Worm (Caenorhabditis elegans) whole organism, L2 larva: Measurements from ENCODE around the gene R03D7.15.

Experiments
- C34F6.9 ChIP-seq: fragments of 150-350 bp; optimal IDR thresholded peaks from 2 replicates; lab custom pipeline; 2014; ENCODE audit warnings: missing biosample characterization, missing genetic modification characterization
- F13H6.1 ChIP-seq: sonication (generic microtip); optimal IDR thresholded peaks from 2 replicates; lab custom pipeline; 2016; ENCODE audit warnings: missing genetic modification characterization, missing compliant biosample characterization
- R02D3.7 ChIP-seq: fragments of 150-350 bp; optimal IDR thresholded peaks from 2 replicates; lab custom pipeline; 2014; ENCODE audit warnings: missing biosample characterization, missing genetic modification characterization
- Y55F3AM.14 ChIP-seq: fragments of 200-800 bp; sonication (Bioruptor generic); optimal IDR thresholded peaks from 2 replicates; lab custom pipeline; 2018; ENCODE audit warnings: mild to moderate bottlenecking, missing genetic modification characterization, missing compliant biosample characterization
- ZK546.5 ChIP-seq: sonication (generic microtip); optimal IDR thresholded peaks from 2 replicates; lab custom pipeline; 2017; ENCODE audit warnings: missing biosample characterization, missing genetic modification characterization
- alr-1 ChIP-seq: fragments of 150-350 bp; optimal IDR thresholded peaks from 2 replicates; lab custom pipeline; 2014; ENCODE audit warnings: missing biosample characterization, missing genetic modification characterization
- aly-2 ChIP-seq: fragments of 150-350 bp; optimal IDR thresholded peaks from 2 replicates; lab custom pipeline; 2014; ENCODE audit warnings: missing biosample characterization, missing genetic modification characterization
- ama-1 ChIP-seq: fragments of 150-350 bp; optimal IDR thresholded peaks from 2 replicates; lab custom pipeline; 2018; ENCODE audit warnings: inconsistent platforms
- blmp-1 ChIP-seq: sonication (generic microtip); optimal IDR thresholded peaks from 2 replicates; lab custom pipeline; 2017; ENCODE audit warnings: missing genetic modification characterization, mild to moderate bottlenecking, missing compliant biosample characterization, antibody characterized with exemption, moderate library complexity; ENCODE audit not compliant: insufficient read depth
- ceh-82 ChIP-seq: fragments of 150-350 bp; optimal IDR thresholded peaks from 2 replicates; lab custom pipeline; 2014; ENCODE audit warnings: missing biosample characterization, missing genetic modification characterization
- crh-2 ChIP-seq: sonication (generic microtip); optimal IDR thresholded peaks from 2 replicates; lab custom pipeline; 2017; ENCODE audit warnings: missing biosample characterization, missing genetic modification characterization
- dmd-4 ChIP-seq: sonication (generic microtip); optimal IDR thresholded peaks from 2 replicates; lab custom pipeline; 2017; ENCODE audit warnings: missing biosample characterization, missing genetic modification characterization
- egl-27 ChIP-seq: sonication (generic microtip); optimal IDR thresholded peaks from 3 replicates; lab custom pipeline; 2017; ENCODE audit warnings: missing biosample characterization, missing genetic modification reagents, missing genetic modification characterization
- elt-1 ChIP-seq: fragments of 150-350 bp; optimal IDR thresholded peaks from 2 replicates; lab custom pipeline; 2014; ENCODE audit warnings: missing biosample characterization, missing genetic modification characterization
- elt-3 ChIP-seq: sonication (generic microtip); optimal IDR thresholded peaks from 2 replicates; lab custom pipeline; 2017; ENCODE audit warnings: missing biosample characterization, missing genetic modification characterization
- fos-1 ChIP-seq: fragments of 150-350 bp; optimal IDR thresholded peaks from 2 replicates; lab custom pipeline; 2014; ENCODE audit warnings: missing biosample characterization, missing genetic modification characterization
- lin-11 ChIP-seq: fragments of 150-350 bp; sonication (generic microtip); optimal IDR thresholded peaks from 2 replicates; lab custom pipeline; 2014; ENCODE audit warnings: missing biosample characterization, missing genetic modification characterization, inconsistent platforms, mixed read lengths
- lin-13 ChIP-seq: fragments of 150-350 bp; optimal IDR thresholded peaks from 2 replicates; lab custom pipeline; 2014; ENCODE audit warnings: missing biosample characterization, missing genetic modification reagents, missing genetic modification characterization
- lin-39 ChIP-seq: fragments of 150-350 bp; optimal IDR thresholded peaks from 2 replicates; lab custom pipeline; 2014; ENCODE audit warnings: missing biosample characterization, missing genetic modification reagents, missing genetic modification characterization
- lsy-2 ChIP-seq, 2 experiments: fragments of 150-350 bp in 1 of 2; sonication (generic microtip) in 1 of 2; optimal IDR thresholded peaks; 2 replicates each; lab custom pipeline; 2014 to 2017; ENCODE audit warnings: missing biosample characterization in 2 of 2, missing genetic modification characterization in 2 of 2
- mab-5 ChIP-seq: fragments of 150-350 bp; optimal IDR thresholded peaks from 2 replicates; lab custom pipeline; 2014; ENCODE audit warnings: missing biosample characterization, missing genetic modification characterization
- mdl-1 ChIP-seq, 2 experiments: fragments of 150-350 bp in 1 of 2; sonication (generic microtip) in 1 of 2; optimal IDR thresholded peaks; 2 replicates each; lab custom pipeline; 2017; ENCODE audit warnings: missing biosample characterization in 2 of 2, missing genetic modification characterization in 2 of 2
- nhr-10 ChIP-seq: sonication (generic microtip); optimal IDR thresholded peaks from 2 replicates; lab custom pipeline; 2017; ENCODE audit warnings: missing biosample characterization, missing genetic modification characterization
- nhr-12 ChIP-seq: fragments of 150-350 bp; optimal IDR thresholded peaks from 2 replicates; lab custom pipeline; 2014; ENCODE audit warnings: missing biosample characterization, missing genetic modification characterization
- nhr-129 ChIP-seq: fragments of 150-350 bp; optimal IDR thresholded peaks from 2 replicates; lab custom pipeline; 2014; ENCODE audit warnings: missing biosample characterization, missing genetic modification characterization
- nhr-21 ChIP-seq: fragments of 150-350 bp; optimal IDR thresholded peaks from 2 replicates; lab custom pipeline; 2014; ENCODE audit warnings: missing biosample characterization, missing genetic modification characterization
- nhr-25 ChIP-seq: fragments of 150-350 bp; sonication (generic microtip); optimal IDR thresholded peaks from 3 replicates; lab custom pipeline; 2014; ENCODE audit warnings: missing biosample characterization, missing genetic modification characterization
- nhr-6 ChIP-seq: fragments of 150-350 bp; optimal IDR thresholded peaks from 2 replicates; lab custom pipeline; 2014; ENCODE audit warnings: missing biosample characterization, missing genetic modification characterization
- nhr-77 ChIP-seq: fragments of 150-350 bp; optimal IDR thresholded peaks from 2 replicates; lab custom pipeline; 2014; ENCODE audit warnings: missing biosample characterization, missing genetic modification characterization
- sem-4 ChIP-seq: fragments of 150-350 bp; optimal IDR thresholded peaks from 2 replicates; lab custom pipeline; 2014; ENCODE audit warnings: missing biosample characterization, missing genetic modification reagents, missing genetic modification characterization
- skn-1 ChIP-seq: sonication (generic microtip); optimal IDR thresholded peaks from 2 replicates; lab custom pipeline; 2017; ENCODE audit warnings: missing biosample characterization, missing genetic modification characterization
- sma-3 ChIP-seq: sonication (generic microtip); optimal IDR thresholded peaks from 2 replicates; lab custom pipeline; 2016; ENCODE audit warnings: missing genetic modification reagents, missing genetic modification characterization, missing compliant biosample characterization
- sma-9 ChIP-seq, 2 experiments: fragments of 150-350 bp in 1 of 2; sonication (generic microtip) in 1 of 2; optimal IDR thresholded peaks; 2 replicates each; lab custom pipeline; 2014 to 2016; ENCODE audit warnings: missing genetic modification characterization in 2 of 2, mild to moderate bottlenecking in 1 of 2, missing biosample characterization in 1 of 2, missing compliant biosample characterization in 1 of 2, missing genetic modification reagents in 1 of 2, moderate library complexity in 1 of 2
- snpc-4 ChIP-seq: fragments of 150-350 bp; optimal IDR thresholded peaks from 2 replicates; lab custom pipeline; 2014; ENCODE audit warnings: missing biosample characterization, missing genetic modification characterization
- unc-39 ChIP-seq: fragments of 150-350 bp; optimal IDR thresholded peaks from 2 replicates; lab custom pipeline; 2014; ENCODE audit warnings: missing biosample characterization, missing genetic modification characterization
- unc-55 ChIP-seq: fragments of 150-350 bp; sonication (generic microtip); optimal IDR thresholded peaks from 3 replicates; lab custom pipeline; 2014; ENCODE audit warnings: missing biosample characterization, missing genetic modification reagents, missing genetic modification characterization
- unc-62 ChIP-seq: fragments of 150-350 bp; optimal IDR thresholded peaks from 2 replicates; lab custom pipeline; 2014; ENCODE audit warnings: missing biosample characterization, missing genetic modification reagents, missing genetic modification characterization
- zag-1 ChIP-seq: fragments of 150-350 bp; optimal IDR thresholded peaks from 2 replicates; lab custom pipeline; 2014; ENCODE audit warnings: missing biosample characterization, missing genetic modification characterization
- ztf-1 ChIP-seq: fragments of 200-800 bp; sonication (Bioruptor generic); conservative IDR thresholded peaks from 2 replicates; pipeline ENCODE4 v1.3.6; 2022; ENCODE audit warnings: missing genetic modification characterization, missing compliant biosample characterization
- ztf-11 ChIP-seq: sonication (generic microtip); optimal IDR thresholded peaks from 2 replicates; lab custom pipeline; 2017; ENCODE audit warnings: missing biosample characterization, missing genetic modification characterization
- ztf-4 ChIP-seq: fragments of 150-350 bp; optimal IDR thresholded peaks from 2 replicates; lab custom pipeline; 2014; ENCODE audit warnings: missing biosample characterization, missing genetic modification characterization

The R03D7.15 gene

DNA sequence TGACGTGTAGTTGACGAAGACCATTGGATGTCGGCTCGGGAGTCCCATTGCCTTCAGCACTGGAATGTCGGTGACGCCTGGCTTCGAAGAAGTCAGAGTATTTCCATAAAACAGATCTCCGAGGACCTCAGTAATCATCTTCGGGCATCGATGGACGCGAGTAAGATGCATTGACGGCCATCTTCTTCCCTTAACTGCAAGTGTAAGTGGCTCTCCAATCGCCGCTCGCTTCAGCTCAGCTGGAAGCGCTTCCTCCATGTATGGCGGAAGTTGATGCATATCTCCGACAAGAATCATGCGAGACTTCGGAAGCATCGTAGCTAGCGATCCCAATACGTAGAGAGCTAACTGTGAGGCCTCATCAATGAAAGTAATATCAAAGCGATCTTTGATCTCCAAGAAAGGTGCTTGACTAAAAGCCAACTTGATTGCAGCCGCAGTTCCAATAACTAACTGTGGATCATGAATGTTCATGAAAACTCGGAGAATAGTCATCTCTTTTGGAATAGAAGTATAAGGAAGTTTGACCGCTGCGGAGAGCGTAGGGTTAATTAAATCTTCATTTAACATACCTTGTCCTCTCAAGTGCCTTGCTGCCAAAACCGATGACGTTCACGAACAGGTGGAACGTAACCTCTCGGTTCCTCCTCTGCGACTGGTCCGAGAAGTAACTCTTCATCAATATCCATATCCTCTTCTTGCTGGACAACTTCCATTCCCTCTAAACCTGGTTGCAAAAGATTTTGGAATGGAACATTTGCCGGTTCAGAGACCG is 7.9 kb upstream of the R03D7.15 start:
- TF ChIP-seq nhr-77 (tag; lab: Kevin White, UChicago) (no peak), mdl-1 (tag; optimal IDR thresholded peaks at IDR 0.05; lab: Kevin White, UChicago) (no peak), ceh-82 (tag; lab: Kevin White, UChicago) (no peak), ZK546.5 (tag; lab: Kevin White, UChicago) (no peak), ama-1 (lab: Kevin White, UChicago) (no peak), fos-1 (tag; lab: Kevin White, UChicago) (no peak), nhr-129 (tag; lab: Kevin White, UChicago) (no peak), crh-2 (tag; lab: Kevin White, UChicago) (no peak), nhr-12 (tag; lab: Kevin White, UChicago) (no peak), mab-5 (tag; lab: Kevin White, UChicago) (no peak), lsy-2 (tag; optimal IDR thresholded peaks at IDR 0.05; lab: Kevin White, UChicago) (no peak), ztf-1 (GFP tag; lab: Robert Waterston, UW) (no peak), sem-4 (no peak), lin-11 (tag; lab: Kevin White, UChicago) (no peak), nhr-25 (tag; lab: Kevin White, UChicago) (no peak), C34F6.9 (no peak), sma-3 (GFP tag; lab: Kevin White, UChicago) (no peak), sma-9 (GFP tag; optimal IDR thresholded peaks at IDR 0.05; lab: Kevin White, UChicago) (no peak), sma-9 (tag; optimal IDR thresholded peaks at IDR 0.05; lab: Kevin White, UChicago) (no peak)

DNA sequence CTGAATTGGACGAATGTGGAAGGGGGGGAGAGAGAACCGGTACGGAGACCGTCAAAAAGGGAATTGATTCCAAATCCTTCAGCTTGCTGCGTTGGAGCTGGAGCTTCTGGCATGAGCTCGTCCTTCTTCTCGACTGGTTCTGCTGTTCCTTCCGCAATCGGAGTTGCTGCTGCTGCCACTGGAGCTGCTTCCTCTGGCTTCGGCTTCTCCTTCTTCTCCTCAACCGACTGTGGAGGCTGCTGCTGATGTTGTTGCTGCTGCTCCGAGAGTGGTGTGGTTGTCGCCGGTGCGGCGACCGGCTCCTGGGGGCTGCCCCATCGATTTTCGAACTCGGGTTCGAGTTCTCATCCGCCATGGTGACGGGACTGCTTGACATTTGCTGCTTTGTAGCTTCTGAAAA is 7.2 kb upstream of the R03D7.15 start, which contains the start of gene R03D7.2:
Gene R03D7.2 (minus strand): TSS at position 399 of the 400 bp plus-strand sequence.
- TF ChIP-seq zag-1 (tag; lab: Kevin White, UChicago) (no peak), C34F6.9 (no peak), R02D3.7 (tag; lab: Kevin White, UChicago) (no peak), nhr-77 (tag; lab: Kevin White, UChicago) (no peak), nhr-25 (tag; lab: Kevin White, UChicago) (no peak), sem-4 (no peak), egl-27 (tag; lab: Kevin White, UChicago) (no peak), Y55F3AM.14 (no peak)

ce11 chrII:10935336-10935735 is 6.7 kb upstream of the R03D7.15 start:
- TF ChIP-seq lsy-2 (tag; optimal IDR thresholded peaks at IDR 0.05; lab: Kevin White, UChicago) (no peak), ztf-1 (GFP tag; lab: Robert Waterston, UW) (no peak), skn-1 (no peak), aly-2 (tag; lab: Kevin White, UChicago) (no peak), nhr-6 (no peak)

DNA sequence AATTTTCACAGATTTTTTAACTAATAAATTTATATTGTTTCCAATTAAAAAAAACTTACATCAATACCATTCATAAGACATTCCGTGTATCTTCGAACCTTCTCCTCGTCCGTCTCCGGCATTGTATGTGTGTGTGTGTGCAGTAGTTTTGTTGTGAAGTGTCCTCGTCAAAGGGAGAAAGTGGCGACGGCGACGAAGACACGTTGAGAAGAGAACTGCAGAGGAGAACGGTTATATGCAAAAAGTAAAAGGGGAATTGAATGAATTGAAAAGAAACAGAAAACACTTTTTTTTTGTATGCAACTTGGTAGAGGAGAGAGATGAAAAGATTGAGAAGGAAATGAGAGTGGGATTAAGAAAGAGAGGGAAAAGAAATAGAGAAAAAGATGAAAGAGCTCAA is 3.4 kb downstream of the R03D7.15 start:
- TF ChIP-seq unc-62 (GFP tag; lab: Kevin White, UChicago): no peak
- peak; percentile 19 for TF ChIP-seq unc-55 (GFP tag; lab: Kevin White, UChicago)
- no peak for TF ChIP-seq nhr-21 (tag; lab: Kevin White, UChicago)
- TF ChIP-seq elt-1 (tag; lab: Kevin White, UChicago): no peak
- peak; percentile 35 for TF ChIP-seq blmp-1 (tag; lab: Kevin White, UChicago)
- TF ChIP-seq nhr-12 (tag; lab: Kevin White, UChicago): no peak
- TF ChIP-seq nhr-25 (tag; lab: Kevin White, UChicago): no peak

DNA sequence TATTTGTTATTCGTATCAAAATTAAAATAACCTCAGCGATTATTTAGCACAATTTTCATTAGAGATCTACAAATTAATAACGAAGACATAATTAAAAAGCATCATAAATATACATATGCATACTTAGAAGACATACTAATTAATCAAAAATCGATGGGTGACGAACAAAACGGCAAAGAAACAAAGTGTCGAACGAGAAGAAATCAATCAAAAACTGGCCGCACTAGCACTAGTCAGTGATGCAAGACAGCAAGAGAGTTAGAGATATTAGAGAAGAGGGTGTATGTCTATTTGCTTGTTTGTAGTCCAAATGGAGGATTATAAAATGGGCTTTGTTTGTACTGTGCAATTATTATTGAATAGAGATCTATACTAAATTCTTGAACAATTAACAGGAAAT is 4.8 kb downstream of the R03D7.15 start:
- no peak for TF ChIP-seq ztf-1 (GFP tag; lab: Robert Waterston, UW)
- TF ChIP-seq nhr-129 (tag; lab: Kevin White, UChicago): peak; percentile 64
- TF ChIP-seq aly-2 (tag; lab: Kevin White, UChicago): no peak
- TF ChIP-seq sem-4: peak; percentile 44
- TF ChIP-seq egl-27 (tag; lab: Kevin White, UChicago): no peak
- peak; percentile 58 for TF ChIP-seq C34F6.9
- TF ChIP-seq lsy-2 (tag; optimal IDR thresholded peaks at IDR 0.05; lab: Kevin White, UChicago): peak in 1 of 2 experiments; percentile 50
- no peak for TF ChIP-seq snpc-4 (tag; lab: Kevin White, UChicago)
- TF ChIP-seq lin-13 (GFP tag; lab: Kevin White, UChicago): no peak
- TF ChIP-seq mdl-1 (tag; optimal IDR thresholded peaks at IDR 0.05; lab: Kevin White, UChicago): peak in 1 of 2 experiments; percentile 23
- no peak for TF ChIP-seq ZK546.5 (tag; lab: Kevin White, UChicago)
- no peak for TF ChIP-seq dmd-4 (tag; lab: Kevin White, UChicago)
- no peak for TF ChIP-seq elt-1 (tag; lab: Kevin White, UChicago)
- no peak for TF ChIP-seq alr-1 (tag; lab: Kevin White, UChicago)
- no peak for TF ChIP-seq ztf-11 (tag; lab: Kevin White, UChicago)
- peak; percentile 16 for TF ChIP-seq ztf-4 (tag; lab: Kevin White, UChicago)
- no peak for TF ChIP-seq unc-39
- TF ChIP-seq unc-62 (GFP tag; lab: Kevin White, UChicago): no peak
- peak; percentile 6 for TF ChIP-seq F13H6.1 (tag; lab: Kevin White, UChicago)
- TF ChIP-seq Y55F3AM.14: no peak
- no peak for TF ChIP-seq sma-3 (GFP tag; lab: Kevin White, UChicago)
- TF ChIP-seq R02D3.7 (tag; lab: Kevin White, UChicago): no peak
- TF ChIP-seq nhr-10: no peak
- no peak for TF ChIP-seq zag-1 (tag; lab: Kevin White, UChicago)
- TF ChIP-seq elt-3: no peak
- peak; percentile 57 for TF ChIP-seq unc-55 (GFP tag; lab: Kevin White, UChicago)
- peak; percentile 84 for TF ChIP-seq lin-39 (tag; lab: Kevin White, UChicago)
- no peak for TF ChIP-seq ama-1 (lab: Kevin White, UChicago)
